Fruit fly (Drosophila melanogaster) whole organism, prepupa: ENCODE results near the gene Hsp70Aa.
A peak's percentile ranks its signal among the peaks of the same experiment; 100 is the strongest.

Source experiments
- Blimp-1 ChIP-seq: fragments of 200-800 bp; sonication (Bioruptor generic); optimal IDR thresholded peaks from 3 replicates; lab custom pipeline; 2017; ENCODE audit warnings: missing biosample characterization, missing genetic modification characterization, mild to moderate bottlenecking, moderate library complexity, missing genetic modification reagents
- CG10631 ChIP-seq: fragments of 200-800 bp; sonication (Bioruptor generic); optimal IDR thresholded peaks from 2 replicates; lab custom pipeline; 2016; ENCODE audit warnings: missing biosample characterization, missing genetic modification characterization
- CG10669 ChIP-seq: fragments of 200-800 bp; sonication (Bioruptor generic); optimal IDR thresholded peaks from 3 replicates; lab custom pipeline; 2018; ENCODE audit warnings: missing biosample characterization, mild to moderate bottlenecking, missing genetic modification characterization, moderate library complexity
- CG11294 ChIP-seq: fragments of 200-800 bp; sonication (Bioruptor generic); IDR thresholded peaks from 2 replicates; pipeline ENCODE4 v1.3.6; 2022; ENCODE audit warnings: missing biosample characterization, missing genetic modification characterization
- CG11762 ChIP-seq: fragments of 200-800 bp; sonication (Bioruptor generic); optimal IDR thresholded peaks from 3 replicates; lab custom pipeline; 2016; ENCODE audit warnings: missing biosample characterization, missing genetic modification characterization; ENCODE audit not compliant: insufficient read depth
- CG15336 ChIP-seq: fragments of 200-800 bp; sonication (Bioruptor generic); IDR thresholded peaks from 2 replicates; pipeline ENCODE4 v1.3.6; 2022; ENCODE audit warnings: missing biosample characterization, missing genetic modification characterization
- CG1621 ChIP-seq: fragments of 200-800 bp; sonication (Bioruptor generic); optimal IDR thresholded peaks from 3 replicates; lab custom pipeline; 2018; ENCODE audit warnings: missing biosample characterization, mild to moderate bottlenecking, missing genetic modification characterization
- CG16779 ChIP-seq: fragments of 200-800 bp; sonication (Bioruptor generic); optimal IDR thresholded peaks from 3 replicates; lab custom pipeline; 2017; ENCODE audit warnings: missing biosample characterization, mild to moderate bottlenecking, missing genetic modification characterization
- CG3032 ChIP-seq: fragments of 200-800 bp; optimal IDR thresholded peaks from 2 replicates; lab custom pipeline; 2019; ENCODE audit warnings: missing biosample characterization, mild to moderate bottlenecking, missing genetic modification characterization, moderate library complexity
- CG32006 ChIP-seq: fragments of 200-800 bp; sonication (Bioruptor generic); optimal IDR thresholded peaks from 3 replicates; lab custom pipeline; 2017; ENCODE audit warnings: missing biosample characterization, mild to moderate bottlenecking, missing genetic modification characterization
- CG34406 ChIP-seq: fragments of 200-800 bp; sonication (Bioruptor generic); optimal IDR thresholded peaks from 3 replicates; lab custom pipeline; 2016; ENCODE audit warnings: missing biosample characterization, missing genetic modification characterization
- CG3919 ChIP-seq: fragments of 200-800 bp; sonication (Bioruptor generic); optimal IDR thresholded peaks from 3 replicates; lab custom pipeline; 2016; ENCODE audit warnings: missing biosample characterization, missing genetic modification characterization
- CG4318 ChIP-seq: fragments of 200-800 bp; sonication (Bioruptor generic); optimal IDR thresholded peaks from 3 replicates; lab custom pipeline; 2017; ENCODE audit warnings: missing biosample characterization, mild to moderate bottlenecking, missing genetic modification characterization
- CG6163 ChIP-seq: fragments of 200-800 bp; sonication (Bioruptor generic); IDR thresholded peaks from 3 replicates; pipeline ENCODE4 v1.3.6; 2022; ENCODE audit warnings: missing biosample characterization, missing genetic modification characterization
- CG6276 ChIP-seq: fragments of 200-800 bp; sonication (Bioruptor generic); optimal IDR thresholded peaks from 2 replicates; lab custom pipeline; 2017; ENCODE audit warnings: missing biosample characterization, mild to moderate bottlenecking, missing genetic modification characterization
- CG6792 ChIP-seq: fragments of 200-800 bp; sonication (Bioruptor generic); optimal IDR thresholded peaks from 3 replicates; lab custom pipeline; 2016; ENCODE audit warnings: missing biosample characterization, missing genetic modification characterization
- CG6808 ChIP-seq: fragments of 200-800 bp; sonication (Bioruptor generic); optimal IDR thresholded peaks from 3 replicates; lab custom pipeline; 2017; ENCODE audit warnings: missing biosample characterization, missing genetic modification characterization, mild to moderate bottlenecking, moderate library complexity, missing genetic modification reagents
- CG6854 ChIP-seq: fragments of 200-800 bp; sonication (Bioruptor generic); optimal IDR thresholded peaks from 2 replicates; lab custom pipeline; 2017; ENCODE audit warnings: missing biosample characterization, mild to moderate bottlenecking, missing genetic modification characterization
- CG7368 ChIP-seq: fragments of 200-800 bp; sonication (Bioruptor generic); optimal IDR thresholded peaks from 3 replicates; lab custom pipeline; 2016; ENCODE audit warnings: missing biosample characterization, missing genetic modification characterization
- CG8319 ChIP-seq: fragments of 200-800 bp; sonication (Bioruptor generic); optimal IDR thresholded peaks from 3 replicates; lab custom pipeline; 2016; ENCODE audit warnings: missing biosample characterization, missing genetic modification characterization
- CG8632 ChIP-seq: fragments of 200-800 bp; sonication (Bioruptor generic); optimal IDR thresholded peaks from 3 replicates; lab custom pipeline; 2016; ENCODE audit warnings: missing biosample characterization, missing genetic modification characterization
- CG9139 ChIP-seq: fragments of 200-800 bp; sonication (Bioruptor generic); optimal IDR thresholded peaks from 3 replicates; lab custom pipeline; 2017; ENCODE audit warnings: missing biosample characterization, mild to moderate bottlenecking, missing genetic modification characterization
- Eip75B ChIP-seq: fragments of 200-800 bp; sonication (Bioruptor generic); optimal IDR thresholded peaks from 3 replicates; lab custom pipeline; 2016; ENCODE audit warnings: missing biosample characterization, missing genetic modification characterization
- Ets21C ChIP-seq: fragments of 200-800 bp; sonication (Bioruptor generic); optimal IDR thresholded peaks from 3 replicates; lab custom pipeline; 2016; ENCODE audit warnings: missing biosample characterization, missing genetic modification characterization
- Ets96B ChIP-seq: fragments of 200-800 bp; optimal IDR thresholded peaks from 2 replicates; lab custom pipeline; 2019; ENCODE audit warnings: missing biosample characterization, mild to moderate bottlenecking, missing genetic modification characterization, moderate library complexity
- Gug ChIP-seq: fragments of 200-800 bp; sonication (Bioruptor generic); IDR thresholded peaks from 2 replicates; pipeline ENCODE4 v1.3.6; 2022; ENCODE audit warnings: missing biosample characterization, missing genetic modification characterization
- Hr38 ChIP-seq: sonication (Bioruptor generic); optimal IDR thresholded peaks from 2 replicates; lab custom pipeline; 2016; ENCODE audit warnings: missing biosample characterization, missing genetic modification characterization
- Hr39 ChIP-seq: fragments of 200-800 bp; sonication (Bioruptor generic); optimal IDR thresholded peaks from 2 replicates; lab custom pipeline; 2016; ENCODE audit warnings: missing biosample characterization, missing genetic modification characterization
- Hr4 ChIP-seq: fragments of 200-800 bp; sonication (Bioruptor generic); optimal IDR thresholded peaks from 3 replicates; lab custom pipeline; 2016; ENCODE audit warnings: missing biosample characterization, missing genetic modification characterization
- Lpt ChIP-seq: fragments of 200-800 bp; sonication (Bioruptor generic); optimal IDR thresholded peaks from 3 replicates; lab custom pipeline; 2016; ENCODE audit warnings: missing biosample characterization, missing genetic modification characterization
- Met ChIP-seq: fragments of 200-800 bp; sonication (Bioruptor generic); optimal IDR thresholded peaks from 3 replicates; lab custom pipeline; 2016; ENCODE audit warnings: missing biosample characterization, missing genetic modification characterization
- Sox102F ChIP-seq: fragments of 200-800 bp; sonication (Bioruptor generic); optimal IDR thresholded peaks from 2 replicates; lab custom pipeline; 2016; ENCODE audit warnings: missing biosample characterization, mild to moderate bottlenecking, missing genetic modification characterization
- Sox14 ChIP-seq: fragments of 200-800 bp; sonication (Bioruptor generic); optimal IDR thresholded peaks from 3 replicates; lab custom pipeline; 2016; ENCODE audit warnings: missing biosample characterization, missing genetic modification characterization
- achi ChIP-seq: fragments of 200-800 bp; sonication (Bioruptor generic); optimal IDR thresholded peaks from 3 replicates; lab custom pipeline; 2016; ENCODE audit warnings: missing biosample characterization, missing genetic modification characterization
- acj6 ChIP-seq: fragments of 200-800 bp; sonication (Bioruptor generic); optimal IDR thresholded peaks from 3 replicates; lab custom pipeline; 2016; ENCODE audit warnings: missing biosample characterization, missing genetic modification characterization
- cyc ChIP-seq: fragments of 200-800 bp; sonication (Bioruptor generic); optimal IDR thresholded peaks from 3 replicates; lab custom pipeline; 2016; ENCODE audit warnings: missing biosample characterization, missing genetic modification characterization
- eg ChIP-seq: fragments of 200-800 bp; sonication (Bioruptor generic); IDR thresholded peaks from 3 replicates; pipeline ENCODE4 v1.3.6; 2022; ENCODE audit warnings: missing biosample characterization, missing genetic modification characterization
- esn ChIP-seq: fragments of 200-800 bp; sonication (Bioruptor generic); optimal IDR thresholded peaks from 2 replicates; lab custom pipeline; 2016; ENCODE audit warnings: missing biosample characterization, mild to moderate bottlenecking, missing genetic modification characterization, moderate library complexity
- fd85E ChIP-seq: fragments of 200-800 bp; sonication (Bioruptor generic); optimal IDR thresholded peaks from 3 replicates; lab custom pipeline; 2016; ENCODE audit warnings: missing biosample characterization, missing genetic modification characterization
- fkh ChIP-seq: fragments of 200-800 bp; sonication (Bioruptor generic); optimal IDR thresholded peaks from 3 replicates; lab custom pipeline; 2017; ENCODE audit warnings: missing biosample characterization, mild to moderate bottlenecking, missing genetic modification characterization, moderate library complexity
- lz ChIP-seq: fragments of 200-800 bp; sonication (Bioruptor generic); optimal IDR thresholded peaks from 3 replicates; lab custom pipeline; 2016; ENCODE audit warnings: missing biosample characterization, missing genetic modification characterization
- pdm3 ChIP-seq: fragments of 200-800 bp; sonication (Bioruptor generic); optimal IDR thresholded peaks from 3 replicates; lab custom pipeline; 2016; ENCODE audit warnings: missing biosample characterization, missing genetic modification characterization
- salr ChIP-seq, 2 experiments: fragments of 200-800 bp; sonication (Bioruptor generic); optimal IDR thresholded peaks; 3 replicates each; lab custom pipeline; 2016 to 2018; ENCODE audit warnings: missing biosample characterization in 2 of 2, missing genetic modification characterization in 2 of 2, mild to moderate bottlenecking in 1 of 2
- spab ChIP-seq: fragments of 200-800 bp; sonication (Bioruptor generic); optimal IDR thresholded peaks from 2 replicates; lab custom pipeline; 2017; ENCODE audit warnings: missing biosample characterization, mild to moderate bottlenecking, missing genetic modification characterization, missing genetic modification reagents
- ss ChIP-seq, 2 experiments: fragments of 200-800 bp; sonication (Bioruptor generic); optimal IDR thresholded peaks; 2 replicates in 1 of 2; 3 replicates in 1 of 2; lab custom pipeline; 2017 to 2018; ENCODE audit warnings: mild to moderate bottlenecking in 2 of 2, missing biosample characterization in 2 of 2, missing genetic modification characterization in 2 of 2, moderate library complexity in 1 of 2
- svp ChIP-seq: fragments of 200-800 bp; sonication (Bioruptor generic); peaks from one replicate; lab custom pipeline; 2016; ENCODE audit warnings: missing biosample characterization, missing genetic modification characterization
- topi ChIP-seq: fragments of 200-800 bp; sonication (Bioruptor generic); optimal IDR thresholded peaks from 3 replicates; lab custom pipeline; 2016; ENCODE audit warnings: missing biosample characterization, missing genetic modification characterization

Gene Hsp70Aa

DNA sequence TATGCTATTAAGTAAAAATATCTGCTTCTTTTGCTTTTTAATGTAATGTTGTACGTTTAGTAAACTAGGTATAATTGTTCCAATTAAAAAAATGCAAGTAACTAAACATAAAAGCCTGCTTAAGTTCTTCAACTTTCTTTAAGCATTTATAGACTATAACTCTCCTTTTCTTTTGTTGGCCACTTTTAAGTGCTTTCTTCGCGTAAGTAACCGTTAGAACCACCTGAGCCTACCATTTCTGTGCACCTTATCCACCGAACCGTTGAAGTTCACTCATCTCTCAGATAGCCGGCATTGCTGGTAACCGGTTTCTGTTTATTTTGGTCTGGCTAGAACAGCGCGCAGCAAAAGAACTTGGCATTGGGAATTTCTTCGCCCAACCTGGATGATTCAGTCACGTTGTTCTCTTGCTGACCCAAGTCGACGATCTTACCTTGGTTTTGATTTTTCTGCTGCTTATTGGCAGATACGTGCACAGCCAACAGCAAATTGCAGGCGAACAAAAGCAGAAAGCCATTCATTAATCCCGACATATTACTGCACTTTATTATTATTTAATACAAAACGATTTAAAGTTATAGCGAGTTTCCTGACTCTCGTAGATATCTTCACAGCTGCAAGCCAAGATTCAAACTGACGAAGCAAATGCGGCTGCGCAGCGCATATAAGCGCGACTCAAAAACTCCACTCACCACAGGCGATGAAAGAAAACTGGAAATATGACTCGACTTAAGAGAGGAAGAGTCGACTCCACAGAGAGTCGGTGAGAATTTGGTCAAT lies 20.4 kb upstream of the Hsp70Aa start, which contains the start of gene CG10005 (continued):
- TF ChIP-seq Hr4 (GFP tag; lab: Kevin White, UChicago) (no peak), pdm3 (no peak), CG16779 (tag; lab: Kevin White, UChicago) (no peak), lz (GFP tag; lab: Kevin White, UChicago) (no peak), CG15336 (GFP tag; lab: Robert Waterston, UW) (no peak), CG4318 (GFP tag; lab: Kevin White, UChicago) (no peak), Sox102F (GFP tag; lab: Kevin White, UChicago) (peak; percentile 27), CG10669 (GFP tag; lab: Kevin White, UChicago) (no peak), Eip75B (GFP tag; lab: Kevin White, UChicago) (peak; percentile 49), CG32006 (GFP tag; lab: Kevin White, UChicago) (no peak), Lpt (GFP tag; lab: Kevin White, UChicago) (no peak), Ets96B (tag; lab: Kevin White, UChicago) (no peak), CG11762 (GFP tag; lab: Kevin White, UChicago) (no peak), ss (GFP tag; optimal IDR thresholded peaks at IDR 0.05; lab: Kevin White, UChicago) (peak; percentile 22 to 59)

DNA sequence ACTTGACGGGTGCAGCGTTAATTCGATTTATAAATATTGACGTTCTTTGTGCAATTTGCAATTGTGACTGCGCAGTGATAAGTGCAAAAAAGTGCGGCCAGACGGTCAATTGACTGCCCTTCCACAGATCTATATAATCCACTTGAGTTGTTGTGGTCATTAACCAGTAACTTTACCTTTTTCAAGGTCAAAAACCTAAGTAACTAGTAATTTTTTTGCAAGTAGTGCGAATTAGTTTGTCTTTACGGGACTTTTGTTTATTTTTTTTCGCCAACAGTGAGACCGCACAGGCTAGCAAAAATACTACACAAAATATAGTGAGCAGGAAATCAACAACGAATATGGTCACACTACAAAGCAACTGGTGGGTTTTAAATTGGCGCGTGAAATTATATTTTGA lies 18.3 kb upstream of the Hsp70Aa start, which contains the start of gene Tango9:
TSS of gene Tango9 (minus strand) at position 280 of the 400 bp plus-strand sequence.
- peak; percentile 2 for TF ChIP-seq CG11762 (GFP tag; lab: Kevin White, UChicago)
- TF ChIP-seq CG11294 (GFP tag; lab: Robert Waterston, UW) = no peak
- TF ChIP-seq CG7368 (GFP tag; lab: Kevin White, UChicago) = peak; percentile 38
- no peak for TF ChIP-seq CG8319 (GFP tag; lab: Kevin White, UChicago)
- TF ChIP-seq Ets21C = no peak
- TF ChIP-seq CG3919 (GFP tag; lab: Kevin White, UChicago) = peak; percentile 67
- TF ChIP-seq CG6792 = peak; percentile 35
- TF ChIP-seq Ets96B (tag; lab: Kevin White, UChicago) = peak; percentile 47
- TF ChIP-seq CG6854 = no peak
- no peak for TF ChIP-seq Gug (GFP tag; lab: Robert Waterston, UW)
- TF ChIP-seq Sox102F (GFP tag; lab: Kevin White, UChicago) = peak; percentile 37
- TF ChIP-seq fkh (GFP tag; lab: Kevin White, UChicago) = peak; percentile 66
- peak; percentile 60 for TF ChIP-seq Hr39
- TF ChIP-seq eg = no peak
- TF ChIP-seq Lpt (GFP tag; lab: Kevin White, UChicago) = no peak
- TF ChIP-seq spab = peak; percentile 8
- peak; percentile 12 for TF ChIP-seq CG8632
- peak; percentile 33 for TF ChIP-seq acj6
- TF ChIP-seq achi = peak; percentile 20
- peak; percentile 32 for TF ChIP-seq CG34406 (GFP tag; lab: Kevin White, UChicago)
- TF ChIP-seq CG6276 = no peak
- peak; percentile 55 for TF ChIP-seq topi (GFP tag; lab: Kevin White, UChicago)
- TF ChIP-seq Blimp-1 (GFP tag; lab: Kevin White, UChicago) = peak; percentile 29
- no peak for TF ChIP-seq fd85E (GFP tag; lab: Kevin White, UChicago)
- peak; percentile 63 for TF ChIP-seq cyc (GFP tag; lab: Kevin White, UChicago)
- TF ChIP-seq svp (GFP tag; lab: Kevin White, UChicago) = peak; percentile 84
- TF ChIP-seq CG6808 (GFP tag; lab: Kevin White, UChicago) = peak; percentile 25
- peak; percentile 45 for TF ChIP-seq CG1621 (tag; lab: Kevin White, UChicago)
- peak; percentile 21 for TF ChIP-seq CG3032 (tag; lab: Kevin White, UChicago)
- TF ChIP-seq lz (GFP tag; lab: Kevin White, UChicago) = peak; percentile 56
- peak; percentile 1 for TF ChIP-seq CG10669 (GFP tag; lab: Kevin White, UChicago)
- TF ChIP-seq esn (GFP tag; lab: Kevin White, UChicago) = peak; percentile 59
- TF ChIP-seq CG6163 = peak; percentile 63; the same call in 2 of the 3 replicates
- TF ChIP-seq CG16779 (tag; lab: Kevin White, UChicago) = no peak
- no peak for TF ChIP-seq CG9139
- TF ChIP-seq Met (GFP tag; lab: Kevin White, UChicago) = peak; percentile 58
- TF ChIP-seq CG10631 (GFP tag; lab: Kevin White, UChicago) = peak; percentile 17
- TF ChIP-seq Sox14 (GFP tag; lab: Kevin White, UChicago) = peak; percentile 80
- TF ChIP-seq salr (GFP tag; optimal IDR thresholded peaks at IDR 0.05; lab: Kevin White, UChicago) = no peak
- TF ChIP-seq pdm3 = peak; percentile 31
- TF ChIP-seq Hr38 = no peak
- TF ChIP-seq CG4318 (GFP tag; lab: Kevin White, UChicago) = no peak
